Fruit fly (Drosophila melanogaster) whole organism: ENCODE measurements around the gene CG43235.

Source experiments
- EcR ChIP-seq, 2 experiments: fragments of >200 bp; optimal IDR thresholded peaks; 2 replicates each; lab custom pipeline; 2017; ENCODE audit warnings: missing biosample characterization in 2 of 2, missing genetic modification characterization in 2 of 2, missing genetic modification reagents in 2 of 2
- pan ChIP-seq: fragments of >200 bp; optimal IDR thresholded peaks from 2 replicates; lab custom pipeline; 2017
- psq ChIP-seq: fragments of >200 bp; optimal IDR thresholded peaks from 2 replicates; lab custom pipeline; 2017
- usp ChIP-seq: fragments of >200 bp; optimal IDR thresholded peaks from 2 replicates; lab custom pipeline; 2017; ENCODE audit warnings: missing biosample characterization, missing genetic modification characterization, mixed read lengths

DNA sequence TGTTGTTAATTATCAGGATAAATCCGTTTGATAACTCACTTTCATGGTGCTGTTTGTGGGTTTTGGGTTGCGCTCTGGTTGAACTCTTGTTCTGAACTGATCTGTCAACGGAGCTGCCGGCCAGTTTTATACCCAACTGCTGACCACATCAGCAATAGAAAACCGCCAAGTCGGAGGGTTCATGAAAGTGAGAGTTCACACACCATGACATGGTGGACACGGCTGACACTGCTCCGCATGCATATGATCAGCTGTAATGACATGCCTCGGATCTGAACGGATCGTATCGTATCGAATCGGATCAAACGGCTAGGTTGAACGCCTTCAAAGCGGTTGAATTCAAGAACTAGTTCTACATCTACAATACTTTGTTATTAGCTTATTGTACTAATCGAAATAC is 48.6 kb downstream of the CG43235 start, which contains the start of gene Acp1:
- no peak for TF ChIP-seq psq
- no peak for TF ChIP-seq usp
- no peak for TF ChIP-seq EcR (GFP tag; optimal IDR thresholded peaks at IDR 0.05; lab: Kevin White, UChicago)
- TF ChIP-seq pan (lab: Kevin White, UChicago) = no peak
